Fruit fly (Drosophila melanogaster): ENCODE results near the gene CG2126.

The CG2126 gene

DNA sequence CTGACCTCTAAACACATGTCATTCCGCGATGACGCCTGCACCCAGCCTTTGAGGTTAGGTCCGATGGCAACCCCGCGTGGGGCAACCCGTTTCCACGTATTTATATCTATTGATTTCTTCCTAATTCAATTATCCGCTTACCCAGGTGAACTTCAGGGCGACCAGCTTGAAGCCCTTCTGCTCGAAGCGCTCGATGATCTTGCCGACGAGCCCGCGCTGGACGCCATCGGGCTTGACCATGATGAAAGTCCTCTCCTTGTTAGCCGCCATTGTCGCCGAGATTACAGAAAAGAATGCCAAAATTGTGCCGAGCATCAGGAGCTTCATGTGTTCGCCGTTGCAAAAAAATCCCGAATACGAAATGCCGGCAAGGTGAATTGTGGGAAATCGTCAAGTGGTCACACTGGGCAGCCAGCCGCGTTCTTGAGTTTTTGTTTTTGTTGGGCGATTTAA, 30.8 kb downstream of the CG2126 start, which contains the start of gene awd (continued):
- 0 out of 3 replicates have a peak, but pooled peaks have one; percentile 11 for TF ChIP-seq CG2199 (GFP tag; IDR thresholded peaks at IDR 0.05)
- no peak for TF ChIP-seq CrebB (tag; optimal IDR thresholded peaks at IDR 0.05)
- TF ChIP-seq CG3407 (GFP tag; optimal IDR thresholded peaks at IDR 0.05): no peak
- TF ChIP-seq CG14014 (GFP tag; IDR thresholded peaks at IDR 0.05): no peak
- TF ChIP-seq CG11456 (GFP tag; IDR thresholded peaks at IDR 0.05): no peak
- no peak for TF ChIP-seq Gsc (GFP tag; IDR thresholded peaks at IDR 0.05)
- peak; percentile 50 for TF ChIP-seq stwl (tag; optimal IDR thresholded peaks at IDR 0.05)
- peak; percentile 77 for TF ChIP-seq her (GFP tag; optimal IDR thresholded peaks at IDR 0.05)
- peak; percentile 46 for TF ChIP-seq CG10543 (GFP tag; optimal IDR thresholded peaks at IDR 0.05)
- TF ChIP-seq CG10267 (tag; optimal IDR thresholded peaks at IDR 0.05): peak; percentile 30
- no peak for TF ChIP-seq CG12299 (tag; optimal IDR thresholded peaks at IDR 0.05)
- TF ChIP-seq CG11723 (GFP tag; optimal IDR thresholded peaks at IDR 0.05): no peak
- no peak for TF ChIP-seq H15 (GFP tag; IDR thresholded peaks at IDR 0.05)
- TF ChIP-seq CG7928 (GFP tag; optimal IDR thresholded peaks at IDR 0.05): no peak
- TF ChIP-seq Hsf (GFP tag; optimal IDR thresholded peaks at IDR 0.05): no peak
- TF ChIP-seq unpg (GFP tag; optimal IDR thresholded peaks at IDR 0.05): no peak
- no peak for TF ChIP-seq ranshi (GFP tag; IDR thresholded peaks at IDR 0.05)
- no peak for TF ChIP-seq CG5953 (GFP tag; IDR thresholded peaks at IDR 0.05)

DNA sequence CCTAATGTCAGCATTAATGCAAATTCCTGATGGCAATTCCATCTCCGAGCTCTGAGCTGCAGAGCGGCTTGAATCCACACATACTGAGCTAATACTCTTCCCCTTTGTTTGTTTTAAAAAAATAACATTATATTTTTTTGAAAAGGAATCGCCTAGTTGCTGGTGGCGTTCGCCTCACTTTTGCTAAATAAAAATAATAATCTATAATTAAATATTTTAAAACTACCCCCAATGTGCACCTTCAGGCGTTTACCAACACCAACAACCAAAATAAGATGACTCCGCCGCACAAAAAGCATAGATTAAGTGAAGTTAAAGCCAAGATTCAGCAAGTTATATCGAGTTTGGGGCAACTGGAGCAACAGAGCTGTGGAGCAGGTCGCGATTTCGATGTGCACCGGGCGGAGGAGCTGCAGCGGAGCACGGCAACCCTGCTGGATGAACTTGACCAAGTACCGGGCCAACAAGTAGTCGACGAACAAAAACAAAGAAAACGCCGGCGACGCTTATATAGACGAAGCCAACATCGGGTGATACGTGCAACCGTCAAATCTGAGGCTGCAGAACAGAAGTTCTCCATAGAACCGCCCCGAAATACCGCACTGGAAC, 32.3 kb downstream of the CG2126 start, which contains the start of gene CG1896:
Gene CG1896, plus strand, starts transcription at position 239 of the 609 bp plus-strand sequence.
- TF ChIP-seq ken (GFP tag; IDR thresholded peaks at IDR 0.05): peak; percentile 67; the same call in 2 of the 3 replicates
- TF ChIP-seq D (optimal IDR thresholded peaks at IDR 0.05): no peak
- TF ChIP-seq D (GFP tag; optimal IDR thresholded peaks at IDR 0.05): no peak
- TF ChIP-seq kay (GFP tag; optimal IDR thresholded peaks at IDR 0.05): no peak
- 0 out of 2 replicates have a peak, but pooled peaks have one; percentile 32 for TF ChIP-seq Ada2b (GFP tag; IDR thresholded peaks at IDR 0.05)
- TF ChIP-seq Fer3 (tag; optimal IDR thresholded peaks at IDR 0.05): peak; percentile 30
- no peak for TF ChIP-seq chn (GFP tag; optimal IDR thresholded peaks at IDR 0.05)
- TF ChIP-seq HmgZ (tag; optimal IDR thresholded peaks at IDR 0.05): peak; percentile 15
- TF ChIP-seq CG4328 (GFP tag; optimal IDR thresholded peaks at IDR 0.05): no peak
- peak; percentile 65; the same call in 1 of the 3 replicates for TF ChIP-seq CG11695 (GFP tag; IDR thresholded peaks at IDR 0.05)
- TF ChIP-seq ATbp (GFP tag; optimal IDR thresholded peaks at IDR 0.05): peak; percentile 6
- no peak for TF ChIP-seq nau (GFP tag; optimal IDR thresholded peaks at IDR 0.05)
- TF ChIP-seq CG13287 (GFP tag; IDR thresholded peaks at IDR 0.05; ENCODE audit: partially characterized antibody): 0 out of 2 replicates have a peak, but pooled peaks have one; percentile 23
- TF ChIP-seq trem (tag; optimal IDR thresholded peaks at IDR 0.05): peak; percentile 34
- 0 out of 3 replicates have a peak, but pooled peaks have one; percentile 30 for TF ChIP-seq CG7357 (GFP tag; IDR thresholded peaks at IDR 0.05)
- TF ChIP-seq nerfin-1 (tag; optimal IDR thresholded peaks at IDR 0.05): peak; percentile 21
- TF ChIP-seq lab (GFP tag; optimal IDR thresholded peaks at IDR 0.05): no peak
- TF ChIP-seq CG6254 (GFP tag; optimal IDR thresholded peaks at IDR 0.05): peak; percentile 30
- peak; percentile 54; the same call in 1 of the 3 replicates for TF ChIP-seq dysf (GFP tag; IDR thresholded peaks at IDR 0.05)
- no peak for TF ChIP-seq twi (tag; optimal IDR thresholded peaks at IDR 0.05)
- TF ChIP-seq B-H1 (GFP tag; IDR thresholded peaks at IDR 0.05): peak; percentile 36; the same call in 1 of the 3 replicates
- no peak for TF ChIP-seq tap (tag; optimal IDR thresholded peaks at IDR 0.05)
- peak; percentile 25 for TF ChIP-seq CG12104 (GFP tag; optimal IDR thresholded peaks at IDR 0.05)
- TF ChIP-seq E2f1 (GFP tag; IDR thresholded peaks at IDR 0.05): peak; percentile 42; the same call in 1 of the 2 replicates
- TF ChIP-seq CG6813 (GFP tag; optimal IDR thresholded peaks at IDR 0.05): peak; percentile 27
- TF ChIP-seq zfh1 (GFP tag; IDR thresholded peaks at IDR 0.05): peak; percentile 71; the same call in 2 of the 3 replicates
- peak; percentile 62 for TF ChIP-seq CG18599 (GFP tag; optimal IDR thresholded peaks at IDR 0.05)
- no peak for TF ChIP-seq ems (GFP tag; optimal IDR thresholded peaks at IDR 0.05)
- no peak for TF ChIP-seq en (GFP tag; optimal IDR thresholded peaks at IDR 0.05)
- peak; percentile 59 for TF ChIP-seq scrt (GFP tag; optimal IDR thresholded peaks at IDR 0.05)
- TF ChIP-seq az2 (GFP tag; optimal IDR thresholded peaks at IDR 0.05): peak; percentile 45

Data from whole organism, embryonic.